Fruit fly (Drosophila melanogaster): ENCODE data around the gene CG13625.

DNA sequence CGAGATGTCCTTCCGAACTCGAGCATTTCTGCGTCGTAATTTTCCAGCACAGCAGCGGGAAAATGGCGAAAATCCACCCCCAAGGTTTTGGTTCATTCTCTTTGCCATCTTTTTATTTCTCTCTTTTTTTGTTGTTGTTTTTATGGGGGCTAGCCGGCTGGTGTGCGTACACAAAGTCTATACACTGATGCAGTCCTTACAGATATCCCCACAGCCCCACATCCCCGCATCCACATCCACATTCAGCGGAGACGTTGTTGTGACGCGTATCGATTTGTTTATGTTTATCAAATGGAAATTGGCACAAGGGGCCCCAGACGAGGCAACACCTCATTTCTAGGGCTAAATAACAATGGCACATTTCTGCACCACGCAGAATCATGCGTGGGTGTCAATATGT lies 9.9 kb downstream of the CG13625 start:
- TF ChIP-seq Sin3A (optimal IDR thresholded peaks at IDR 0.05): no peak
- no peak for TF ChIP-seq Myc (optimal IDR thresholded peaks at IDR 0.05)
- TF ChIP-seq ttk (optimal IDR thresholded peaks at IDR 0.05): no peak
- TF ChIP-seq psq (optimal IDR thresholded peaks at IDR 0.05): no peak
- no peak for TF ChIP-seq h (optimal IDR thresholded peaks at IDR 0.05)

Data from Kc167 (cell line).